Fruit fly (Drosophila melanogaster): ENCODE results near the gene CG33688.
A peak's percentile ranks its signal among the peaks of the same experiment; 100 is the strongest.

CG33688 gene

DNA sequence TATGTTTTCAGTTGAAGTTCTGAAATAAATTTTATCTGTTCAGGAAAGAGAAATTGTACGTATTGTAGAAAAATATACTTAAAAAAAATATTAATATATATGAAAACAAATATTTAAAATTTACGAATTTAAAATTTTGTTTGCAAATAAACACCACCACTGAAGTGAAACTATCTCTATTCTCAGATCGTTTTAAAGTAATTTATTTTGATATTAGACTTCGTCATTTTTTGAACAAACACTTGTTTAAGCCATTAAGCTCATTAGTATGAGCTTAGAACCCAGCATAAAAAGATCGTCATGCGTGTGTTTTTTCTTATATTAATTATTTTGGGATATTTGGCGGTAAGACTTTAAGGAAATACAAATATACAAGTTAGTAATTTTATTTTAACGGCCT lies at the start of gene CG33688:
TSS of gene CG33688 (plus strand) at position 301 of the 400 bp plus-strand sequence.
- TF ChIP-seq toe (GFP tag; optimal IDR thresholded peaks at IDR 0.05) (no peak), Hr96 (GFP tag; optimal IDR thresholded peaks at IDR 0.05) (no peak), CG7045 (GFP tag; optimal IDR thresholded peaks at IDR 0.05) (no peak)

DNA sequence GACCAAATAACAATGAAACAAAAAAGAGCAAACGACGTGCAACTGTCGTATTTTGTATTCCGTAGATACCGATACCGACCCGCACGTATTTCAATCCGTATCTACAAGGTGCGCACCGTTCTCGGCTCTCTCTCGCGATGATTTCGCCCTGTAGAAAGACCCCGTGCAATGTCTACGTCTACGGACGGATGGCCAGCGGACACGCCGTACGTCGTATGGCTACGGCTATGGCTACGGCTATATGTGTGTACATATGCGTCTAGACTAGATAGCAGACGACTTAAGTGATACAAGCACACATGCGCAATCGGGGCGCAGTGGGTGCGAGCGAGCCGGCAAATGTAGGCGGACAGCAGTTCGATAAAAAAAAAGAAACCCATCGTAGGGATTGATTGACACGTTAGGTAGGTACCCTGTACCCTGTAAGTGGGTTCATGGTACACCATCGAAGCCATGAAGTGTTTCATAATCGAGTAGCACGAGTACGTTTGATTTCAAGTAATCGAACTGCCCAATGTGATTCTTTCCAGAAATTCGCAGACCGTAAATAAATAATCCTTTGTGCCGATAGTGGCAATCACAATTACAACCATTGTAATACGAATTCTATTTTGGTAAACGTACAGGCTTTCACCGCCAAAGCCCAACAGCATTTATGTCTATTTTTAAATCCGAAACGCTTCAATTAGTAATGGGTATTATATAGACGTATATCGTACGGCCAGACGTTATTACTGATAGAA lies 49.4 kb upstream of the CG33688 start:
- peak; percentile 50 for TF ChIP-seq CG5204 (GFP tag; optimal IDR thresholded peaks at IDR 0.05)
- TF ChIP-seq CG12768 (GFP tag; optimal IDR thresholded peaks at IDR 0.05): peak; percentile 88
- TF ChIP-seq ovo (GFP tag; optimal IDR thresholded peaks at IDR 0.05): peak; percentile 11
- TF ChIP-seq tj (GFP tag; optimal IDR thresholded peaks at IDR 0.05): peak; percentile 13
- TF ChIP-seq CG33017 (tag; optimal IDR thresholded peaks at IDR 0.05): peak; percentile 59
- TF ChIP-seq pad (GFP tag; optimal IDR thresholded peaks at IDR 0.05): peak; percentile 6
- no peak for TF ChIP-seq CG14711 (tag; optimal IDR thresholded peaks at IDR 0.05)
- TF ChIP-seq CG7101 (tag; optimal IDR thresholded peaks at IDR 0.05): peak; percentile 46
- peak; percentile 83 for TF ChIP-seq cic (GFP tag; optimal IDR thresholded peaks at IDR 0.05)
- no peak for TF ChIP-seq toe (GFP tag; optimal IDR thresholded peaks at IDR 0.05)
- no peak for TF ChIP-seq CG1620 (GFP tag; optimal IDR thresholded peaks at IDR 0.05)
- no peak for TF ChIP-seq Clk (GFP tag; optimal IDR thresholded peaks at IDR 0.05)
- no peak for TF ChIP-seq bab1 (GFP tag; optimal IDR thresholded peaks at IDR 0.05)
- no peak for TF ChIP-seq cnc (optimal IDR thresholded peaks at IDR 0.05)
- TF ChIP-seq CG7045 (GFP tag; optimal IDR thresholded peaks at IDR 0.05): peak; percentile 25
- peak; percentile 45 for TF ChIP-seq Hr96 (GFP tag; optimal IDR thresholded peaks at IDR 0.05)
- TF ChIP-seq kay (GFP tag; ENCODE audit: borderline replicate concordance): peak; percentile 9
- peak; percentile 85 for TF ChIP-seq Mnt (GFP tag; optimal IDR thresholded peaks at IDR 0.05)
- peak; percentile 51 for TF ChIP-seq CG11617 (GFP tag; optimal IDR thresholded peaks at IDR 0.05)
- no peak for TF ChIP-seq Crg-1 (GFP tag; optimal IDR thresholded peaks at IDR 0.05)

DNA sequence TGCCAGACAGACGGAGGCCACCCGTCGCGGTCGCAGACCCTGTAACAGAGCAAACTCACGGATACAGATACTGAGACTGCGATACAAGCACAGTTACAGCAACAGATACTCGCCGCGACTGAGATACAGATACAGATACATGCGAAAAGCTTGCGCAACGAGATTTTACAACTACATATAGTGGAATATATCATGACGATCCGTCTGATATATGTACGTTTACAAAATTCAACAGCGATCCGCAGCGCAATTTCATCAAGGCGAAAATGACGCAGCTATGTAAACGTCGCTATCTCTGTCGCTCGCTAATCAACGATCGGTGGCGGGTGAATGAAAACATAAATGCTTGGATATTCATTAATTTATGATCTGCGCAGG lies 48.9 kb upstream of the CG33688 start:
- TF ChIP-seq bab1 (GFP tag; optimal IDR thresholded peaks at IDR 0.05): no peak
- TF ChIP-seq cic (GFP tag; optimal IDR thresholded peaks at IDR 0.05): peak; percentile 42
- TF ChIP-seq cnc (optimal IDR thresholded peaks at IDR 0.05): peak in 1 of 2 experiments; percentile 6
- peak; percentile 85 for TF ChIP-seq kay (GFP tag; ENCODE audit: borderline replicate concordance)
- no peak for TF ChIP-seq Hr96 (GFP tag; optimal IDR thresholded peaks at IDR 0.05)
- peak; percentile 21 for TF ChIP-seq toe (GFP tag; optimal IDR thresholded peaks at IDR 0.05)
- no peak for TF ChIP-seq Crg-1 (GFP tag; optimal IDR thresholded peaks at IDR 0.05)
- TF ChIP-seq CG33017 (tag; optimal IDR thresholded peaks at IDR 0.05): no peak
- no peak for TF ChIP-seq CG5204 (GFP tag; optimal IDR thresholded peaks at IDR 0.05)
- no peak for TF ChIP-seq CG1620 (GFP tag; optimal IDR thresholded peaks at IDR 0.05)

DNA sequence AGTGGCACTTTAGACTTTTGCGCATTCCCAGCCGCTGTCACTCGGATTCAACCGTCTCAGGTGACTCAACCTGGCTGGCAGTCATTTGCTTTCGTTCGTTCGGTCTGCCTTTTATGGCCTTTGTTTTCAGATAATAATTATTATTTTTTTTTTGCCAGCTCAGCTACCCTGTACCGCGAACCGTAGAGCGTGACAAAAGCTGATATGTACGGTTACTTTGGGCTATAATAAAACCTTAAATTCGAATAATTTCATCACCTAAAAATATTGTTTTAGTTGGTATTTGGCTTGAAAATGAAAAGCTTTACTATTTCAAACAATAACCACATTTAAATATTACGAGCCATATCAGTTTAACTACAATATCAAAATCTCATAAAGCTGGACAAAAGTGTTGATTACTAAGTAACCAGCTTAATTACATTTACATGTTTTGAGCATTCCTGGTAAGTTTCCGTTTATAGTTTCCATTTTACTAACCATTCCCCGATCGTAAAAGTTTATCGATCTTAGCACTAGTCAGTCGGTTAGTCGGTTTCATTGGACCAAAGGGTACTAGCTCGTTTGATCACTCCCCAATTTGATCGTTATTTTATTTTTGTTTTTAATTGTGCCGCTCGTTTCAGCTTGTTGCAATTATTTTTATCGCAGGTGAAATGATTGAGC lies 48.0 kb upstream of the CG33688 start:
- TF ChIP-seq CG11617 (GFP tag; optimal IDR thresholded peaks at IDR 0.05) (no peak), CG12768 (GFP tag; optimal IDR thresholded peaks at IDR 0.05) (peak; percentile 16), Hr96 (GFP tag; optimal IDR thresholded peaks at IDR 0.05) (peak; percentile 0), tj (GFP tag; optimal IDR thresholded peaks at IDR 0.05) (peak; percentile 73), kay (GFP tag; ENCODE audit: borderline replicate concordance) (peak; percentile 98), Crg-1 (GFP tag; optimal IDR thresholded peaks at IDR 0.05) (no peak), toe (GFP tag; optimal IDR thresholded peaks at IDR 0.05) (peak; percentile 35), CG5204 (GFP tag; optimal IDR thresholded peaks at IDR 0.05) (peak; percentile 16)

DNA sequence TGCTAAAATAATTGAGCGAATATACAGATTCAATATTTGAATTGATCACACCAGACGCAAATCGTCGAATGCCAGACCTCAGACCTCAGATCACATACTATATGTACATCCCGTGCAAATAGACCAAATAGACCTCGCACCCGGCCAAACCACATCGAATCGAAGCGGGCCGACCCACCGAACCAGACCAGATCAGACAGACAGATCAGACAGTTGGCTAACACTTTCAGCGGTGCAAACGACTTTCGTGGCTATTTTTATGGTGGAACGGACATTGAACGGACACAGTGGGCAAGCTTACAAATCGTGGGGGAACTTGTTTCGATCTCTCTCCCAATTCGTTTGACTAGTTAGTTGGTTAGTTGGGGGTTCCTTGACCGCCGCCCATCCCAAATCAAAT lies 47.3 kb upstream of the CG33688 start:
- TF ChIP-seq pad (GFP tag; optimal IDR thresholded peaks at IDR 0.05) (no peak), kay (GFP tag; ENCODE audit: borderline replicate concordance) (no peak), Mnt (GFP tag; optimal IDR thresholded peaks at IDR 0.05) (no peak), CG7101 (tag; optimal IDR thresholded peaks at IDR 0.05) (no peak), CG11617 (GFP tag; optimal IDR thresholded peaks at IDR 0.05) (no peak), CG33017 (tag; optimal IDR thresholded peaks at IDR 0.05) (no peak), cic (GFP tag; optimal IDR thresholded peaks at IDR 0.05) (no peak), ovo (GFP tag; optimal IDR thresholded peaks at IDR 0.05) (no peak), CG14711 (tag; optimal IDR thresholded peaks at IDR 0.05) (no peak), cnc (optimal IDR thresholded peaks at IDR 0.05) (no peak), tj (GFP tag; optimal IDR thresholded peaks at IDR 0.05) (no peak), CG1620 (GFP tag; optimal IDR thresholded peaks at IDR 0.05) (no peak), Clk (GFP tag; optimal IDR thresholded peaks at IDR 0.05) (no peak), CG7045 (GFP tag; optimal IDR thresholded peaks at IDR 0.05) (no peak), Crg-1 (GFP tag; optimal IDR thresholded peaks at IDR 0.05) (no peak)

DNA sequence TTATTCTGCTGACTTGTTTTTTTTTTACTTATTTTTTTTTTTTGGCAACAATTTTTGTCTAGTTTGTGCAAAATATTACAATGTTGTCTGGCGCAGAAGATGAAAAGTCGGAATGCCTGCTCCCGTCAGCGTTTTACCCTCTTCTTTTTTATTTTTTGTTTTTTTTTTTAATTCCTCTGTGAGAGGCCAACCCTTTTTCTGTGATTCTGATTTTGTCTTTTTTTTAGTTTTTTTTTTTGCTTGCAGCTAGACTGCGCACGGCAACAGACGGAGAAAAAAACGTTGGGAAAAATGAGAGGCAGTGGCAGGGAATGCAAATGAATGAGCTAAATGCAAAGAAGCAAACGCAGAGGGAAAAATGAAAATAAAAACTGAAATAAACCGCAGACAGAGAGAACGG lies 45.9 kb upstream of the CG33688 start:
- TF ChIP-seq CG11617 (GFP tag; optimal IDR thresholded peaks at IDR 0.05): no peak
- TF ChIP-seq CG7045 (GFP tag; optimal IDR thresholded peaks at IDR 0.05): no peak
- peak; percentile 68 for TF ChIP-seq tj (GFP tag; optimal IDR thresholded peaks at IDR 0.05)
- no peak for TF ChIP-seq Crg-1 (GFP tag; optimal IDR thresholded peaks at IDR 0.05)
- TF ChIP-seq pad (GFP tag; optimal IDR thresholded peaks at IDR 0.05): no peak
- TF ChIP-seq Clk (GFP tag; optimal IDR thresholded peaks at IDR 0.05): no peak
- no peak for TF ChIP-seq cnc (optimal IDR thresholded peaks at IDR 0.05)
- no peak for TF ChIP-seq CG1620 (GFP tag; optimal IDR thresholded peaks at IDR 0.05)
- TF ChIP-seq Mnt (GFP tag; optimal IDR thresholded peaks at IDR 0.05): no peak
- TF ChIP-seq ovo (GFP tag; optimal IDR thresholded peaks at IDR 0.05): no peak
- TF ChIP-seq Hr96 (GFP tag; optimal IDR thresholded peaks at IDR 0.05): peak; percentile 1
- TF ChIP-seq CG12768 (GFP tag; optimal IDR thresholded peaks at IDR 0.05): no peak
- TF ChIP-seq CG5204 (GFP tag; optimal IDR thresholded peaks at IDR 0.05): no peak
- TF ChIP-seq kay (GFP tag; ENCODE audit: borderline replicate concordance): no peak
- no peak for TF ChIP-seq toe (GFP tag; optimal IDR thresholded peaks at IDR 0.05)
- TF ChIP-seq CG33017 (tag; optimal IDR thresholded peaks at IDR 0.05): no peak
- no peak for TF ChIP-seq cic (GFP tag; optimal IDR thresholded peaks at IDR 0.05)

All from whole organism, adult.